Fruit fly (Drosophila melanogaster) whole organism, embryonic: Measurements from ENCODE around the gene GstO3.
A peak's percentile ranks its signal among the peaks of the same experiment; 100 is the strongest.

ENCODE experiments used
- Antp ChIP-seq: fragments of 200-800 bp; sonication (Bioruptor generic); optimal IDR thresholded peaks from 3 replicates; lab custom pipeline; 2016; ENCODE audit warnings: missing biosample characterization, missing genetic modification characterization
- B-H2 ChIP-seq: fragments of 200-800 bp; sonication (Bioruptor generic); optimal IDR thresholded peaks from 2 replicates; lab custom pipeline; 2018; ENCODE audit warnings: missing biosample characterization, mild to moderate bottlenecking, missing genetic modification characterization
- CG10274 ChIP-seq: fragments of 200-800 bp; sonication (Bioruptor generic); optimal IDR thresholded peaks from 3 replicates; lab custom pipeline; 2017; ENCODE audit warnings: missing biosample characterization, mild to moderate bottlenecking, missing genetic modification characterization
- CG10565 ChIP-seq: fragments of 200-800 bp; sonication (Bioruptor generic); optimal IDR thresholded peaks from 3 replicates; lab custom pipeline; 2016; ENCODE audit warnings: missing biosample characterization, mild to moderate bottlenecking, missing genetic modification characterization
- CG10654 ChIP-seq: fragments of 200-800 bp; sonication (Bioruptor generic); optimal IDR thresholded peaks from 2 replicates; lab custom pipeline; 2016; ENCODE audit warnings: missing biosample characterization, missing genetic modification characterization
- CG10959 ChIP-seq: fragments of 200-800 bp; sonication (Bioruptor generic); IDR thresholded peaks from 2 replicates; pipeline ENCODE4 v1.3.6; 2022; ENCODE audit warnings: missing biosample characterization, missing genetic modification characterization
- CG11504 ChIP-seq: fragments of 200-800 bp; sonication (Bioruptor generic); optimal IDR thresholded peaks from 3 replicates; lab custom pipeline; 2019; ENCODE audit warnings: missing biosample characterization, mild to moderate bottlenecking, missing genetic modification characterization, moderate library complexity
- CG11723 ChIP-seq: fragments of 200-800 bp; sonication (Bioruptor generic); optimal IDR thresholded peaks from 2 replicates; lab custom pipeline; 2017; ENCODE audit warnings: missing biosample characterization, mild to moderate bottlenecking, missing genetic modification characterization
- CG14441 ChIP-seq: fragments of 200-800 bp; sonication (Bioruptor generic); IDR thresholded peaks from 2 replicates; pipeline ENCODE4 v1.3.6; 2022; ENCODE audit warnings: missing biosample characterization, missing genetic modification characterization
- CG14667 ChIP-seq: fragments of 200-800 bp; sonication (Bioruptor generic); IDR thresholded peaks from 2 replicates; pipeline ENCODE4 v1.3.6; 2022; ENCODE audit warnings: missing biosample characterization, missing genetic modification characterization
- CG15011 ChIP-seq: fragments of 200-800 bp; sonication (Bioruptor generic); optimal IDR thresholded peaks from 3 replicates; lab custom pipeline; 2018; ENCODE audit warnings: missing biosample characterization, mild to moderate bottlenecking, missing genetic modification characterization
- CG15479 ChIP-seq: fragments of 200-800 bp; sonication (Bioruptor generic); optimal IDR thresholded peaks from 3 replicates; lab custom pipeline; 2019; ENCODE audit warnings: missing biosample characterization, mild to moderate bottlenecking, missing genetic modification characterization, moderate library complexity
- CG1647 ChIP-seq: fragments of 200-800 bp; sonication (Bioruptor generic); optimal IDR thresholded peaks from 3 replicates; lab custom pipeline; 2016; ENCODE audit warnings: missing biosample characterization, missing genetic modification characterization
- CG17385 ChIP-seq: fragments of 200-800 bp; sonication (Bioruptor generic); optimal IDR thresholded peaks from 3 replicates; lab custom pipeline; 2018; ENCODE audit warnings: missing biosample characterization, mild to moderate bottlenecking, missing genetic modification characterization
- CG18011 ChIP-seq: fragments of 200-800 bp; sonication (Bioruptor generic); optimal IDR thresholded peaks from 2 replicates; lab custom pipeline; 2017; ENCODE audit warnings: missing biosample characterization, missing genetic modification characterization, mild to moderate bottlenecking, moderate library complexity, missing genotype
- CG18262 ChIP-seq: fragments of 200-800 bp; optimal IDR thresholded peaks from 3 replicates; lab custom pipeline; 2019; ENCODE audit warnings: missing biosample characterization, mild to moderate bottlenecking, missing genetic modification characterization, moderate library complexity
- CG1832 ChIP-seq: fragments of 200-800 bp; sonication (Bioruptor generic); optimal IDR thresholded peaks from 2 replicates; lab custom pipeline; 2017; ENCODE audit warnings: missing biosample characterization, mild to moderate bottlenecking, missing genetic modification characterization, inconsistent platforms
- CG18619 ChIP-seq: fragments of 200-800 bp; sonication (Bioruptor generic); optimal IDR thresholded peaks from 3 replicates; lab custom pipeline; 2017; ENCODE audit warnings: missing biosample characterization, mild to moderate bottlenecking, missing genetic modification characterization
- CG2199 ChIP-seq: fragments of 200-800 bp; sonication (Bioruptor generic); IDR thresholded peaks from 3 replicates; pipeline ENCODE4 v1.3.6; 2022; ENCODE audit warnings: missing biosample characterization, missing genetic modification characterization
- CG2202 ChIP-seq: fragments of 200-800 bp; sonication (Bioruptor generic); optimal IDR thresholded peaks from 2 replicates; lab custom pipeline; 2018; ENCODE audit warnings: missing biosample characterization, mild to moderate bottlenecking, missing genetic modification characterization
- CG2678 ChIP-seq: fragments of 200-800 bp; sonication (Bioruptor generic); optimal IDR thresholded peaks from 3 replicates; lab custom pipeline; 2019; ENCODE audit warnings: missing biosample characterization, mild to moderate bottlenecking, missing genetic modification characterization, moderate library complexity
- CG30431 ChIP-seq: fragments of 200-800 bp; sonication (Bioruptor generic); optimal IDR thresholded peaks from 2 replicates; lab custom pipeline; 2017; ENCODE audit warnings: missing biosample characterization, missing genetic modification characterization
- CG3407 ChIP-seq: fragments of 200-800 bp; sonication (Bioruptor generic); optimal IDR thresholded peaks from 2 replicates; lab custom pipeline; 2018; ENCODE audit warnings: missing biosample characterization, mild to moderate bottlenecking, missing genetic modification characterization
- CG4360 ChIP-seq: fragments of 200-800 bp; sonication (Bioruptor generic); IDR thresholded peaks from 2 replicates; pipeline ENCODE4 v1.3.6; 2022; ENCODE audit warnings: missing biosample characterization, missing genetic modification characterization
- CG6272 ChIP-seq: fragments of 200-800 bp; sonication (Bioruptor generic); IDR thresholded peaks from 2 replicates; pipeline ENCODE4 v1.3.6; 2022; ENCODE audit warnings: missing biosample characterization, missing genetic modification characterization
- CG8089 ChIP-seq: fragments of 200-800 bp; sonication (Bioruptor generic); optimal IDR thresholded peaks from 3 replicates; lab custom pipeline; 2016; ENCODE audit warnings: missing biosample characterization, missing genetic modification characterization
- CG9609 ChIP-seq: fragments of 200-800 bp; sonication (Bioruptor generic); optimal IDR thresholded peaks from 3 replicates; lab custom pipeline; 2016; ENCODE audit warnings: missing biosample characterization, missing genetic modification characterization
- CG9876 ChIP-seq: fragments of 200-800 bp; sonication (Bioruptor generic); optimal IDR thresholded peaks from 2 replicates; lab custom pipeline; 2016; ENCODE audit warnings: missing biosample characterization, missing genetic modification characterization
- E2f1 ChIP-seq: fragments of 200-800 bp; sonication (Bioruptor generic); IDR thresholded peaks from 2 replicates; pipeline ENCODE4 v1.3.6; 2022; ENCODE audit warnings: missing biosample characterization, missing genetic modification characterization
- H15 ChIP-seq: fragments of 200-800 bp; sonication (Bioruptor generic); IDR thresholded peaks from 3 replicates; pipeline ENCODE4 v1.3.6; 2022; ENCODE audit warnings: missing biosample characterization, missing genetic modification characterization
- Jarid2 ChIP-seq: fragments of 200-800 bp; sonication (Bioruptor generic); optimal IDR thresholded peaks from 3 replicates; lab custom pipeline; 2017; ENCODE audit warnings: mild to moderate bottlenecking, missing biosample characterization, missing genetic modification reagents, missing genetic modification characterization
- Mes4 ChIP-seq: fragments of 200-800 bp; sonication (Bioruptor generic); optimal IDR thresholded peaks from 2 replicates; lab custom pipeline; 2016; ENCODE audit warnings: missing biosample characterization, missing genetic modification characterization
- TFAM ChIP-seq: fragments of 200-800 bp; sonication (Bioruptor generic); optimal IDR thresholded peaks from 2 replicates; lab custom pipeline; 2017; ENCODE audit warnings: missing biosample characterization, missing genetic modification characterization, inconsistent platforms
- ash1 ChIP-seq: fragments of 200-800 bp; sonication (Bioruptor generic); optimal IDR thresholded peaks from 2 replicates; lab custom pipeline; 2018; ENCODE audit warnings: missing biosample characterization, mild to moderate bottlenecking, missing genetic modification characterization
- az2 ChIP-seq: fragments of 200-800 bp; sonication (Bioruptor generic); optimal IDR thresholded peaks from 3 replicates; lab custom pipeline; 2016; ENCODE audit warnings: missing biosample characterization, missing genetic modification characterization
- bigmax ChIP-seq: fragments of 200-800 bp; sonication (Bioruptor generic); optimal IDR thresholded peaks from 2 replicates; lab custom pipeline; 2018; ENCODE audit warnings: missing biosample characterization, mild to moderate bottlenecking, missing genetic modification characterization
- caup ChIP-seq: fragments of 200-800 bp; sonication (Bioruptor generic); optimal IDR thresholded peaks from 3 replicates; lab custom pipeline; 2017; ENCODE audit warnings: missing biosample characterization, mild to moderate bottlenecking, missing genetic modification characterization, moderate library complexity; ENCODE audit not compliant: severe bottlenecking
- cwo ChIP-seq: fragments of 200-800 bp; sonication (Bioruptor generic); optimal IDR thresholded peaks from 3 replicates; lab custom pipeline; 2017; ENCODE audit warnings: missing biosample characterization, missing genetic modification characterization, mild to moderate bottlenecking, moderate library complexity, missing genetic modification reagents
- gcm2 ChIP-seq: fragments of 200-800 bp; sonication (Bioruptor generic); optimal IDR thresholded peaks from 2 replicates; lab custom pipeline; 2016; ENCODE audit warnings: missing biosample characterization, missing genetic modification characterization
- kay ChIP-seq: fragments of 200-800 bp; sonication (Bioruptor generic); optimal IDR thresholded peaks from 2 replicates; lab custom pipeline; 2016; ENCODE audit warnings: missing biosample characterization, missing genetic modification characterization
- lbe ChIP-seq: fragments of 200-800 bp; sonication (Bioruptor generic); optimal IDR thresholded peaks from 2 replicates; lab custom pipeline; 2016; ENCODE audit warnings: missing biosample characterization, mild to moderate bottlenecking, missing genetic modification characterization
- lov ChIP-seq, 2 experiments: fragments of 200-800 bp in 1 of 2; fragments of >200 bp in 1 of 2; sonication (Bioruptor generic) in 1 of 2; IDR thresholded peaks in 1 of 2; optimal IDR thresholded peaks in 1 of 2; 2 replicates in 1 of 2; 3 replicates in 1 of 2; pipeline versions ENCODE4 v1.3.6 to Lab custom; 2017 to 2022; ENCODE audit warnings: missing biosample characterization in 1 of 2, missing genetic modification characterization in 1 of 2
- mam ChIP-seq: fragments of 200-800 bp; sonication (Bioruptor generic); optimal IDR thresholded peaks from 3 replicates; lab custom pipeline; 2016; ENCODE audit warnings: missing biosample characterization, missing genetic modification characterization
- nau ChIP-seq: fragments of 200-800 bp; sonication (Bioruptor generic); optimal IDR thresholded peaks from 3 replicates; lab custom pipeline; 2017; ENCODE audit warnings: missing biosample characterization, mild to moderate bottlenecking, missing genetic modification characterization, missing genetic modification reagents
- oc ChIP-seq: fragments of 200-800 bp; sonication (Bioruptor generic); optimal IDR thresholded peaks from 2 replicates; lab custom pipeline; 2018; ENCODE audit warnings: missing biosample characterization, mild to moderate bottlenecking, missing genetic modification characterization, moderate library complexity
- odd ChIP-seq: fragments of 200-800 bp; sonication (Bioruptor generic); optimal IDR thresholded peaks from 2 replicates; lab custom pipeline; 2017; ENCODE audit warnings: missing biosample characterization, mild to moderate bottlenecking, missing genetic modification characterization
- salm ChIP-seq: fragments of 200-800 bp; sonication (Bioruptor generic); optimal IDR thresholded peaks from 2 replicates; lab custom pipeline; 2018; ENCODE audit warnings: missing biosample characterization, mild to moderate bottlenecking, missing genetic modification characterization
- slou ChIP-seq: fragments of 200-800 bp; sonication (Bioruptor generic); optimal IDR thresholded peaks from 3 replicates; lab custom pipeline; 2016; ENCODE audit warnings: missing biosample characterization, missing genetic modification characterization
- sna ChIP-seq: fragments of 200-800 bp; sonication (Bioruptor generic); IDR thresholded peaks from 2 replicates; pipeline ENCODE4 v1.3.6; 2022; ENCODE audit warnings: missing biosample characterization, missing genetic modification characterization; ENCODE audit not compliant: partially characterized antibody
- tgo ChIP-seq: fragments of 200-800 bp; sonication (Bioruptor generic); IDR thresholded peaks from 3 replicates; pipeline ENCODE4 v1.3.6; 2022; ENCODE audit warnings: missing biosample characterization, missing genetic modification characterization

The GstO3 gene

DNA sequence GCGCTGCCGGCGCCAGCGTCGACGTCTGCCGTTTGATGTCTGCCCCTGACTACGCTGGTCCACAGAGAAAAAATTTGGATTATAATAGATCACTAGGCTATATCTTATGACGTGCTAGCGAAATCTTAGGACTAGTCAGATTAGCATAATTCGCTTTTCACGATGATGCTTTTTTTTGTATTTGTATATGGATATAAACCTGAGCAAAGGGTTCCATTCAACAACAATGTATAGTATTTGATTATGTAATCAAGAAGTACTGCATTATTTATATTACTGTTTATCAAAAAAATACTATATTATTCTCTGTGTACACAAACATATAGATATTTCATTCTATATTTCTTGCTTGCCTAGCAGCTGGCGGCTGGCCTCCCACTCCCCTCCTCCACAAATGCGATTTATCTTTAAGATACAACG lies 28.4 kb downstream of the GstO3 start (continued):
- peak; percentile 75 for TF ChIP-seq odd (GFP tag; lab: Kevin White, UChicago)
- peak; percentile 79 for TF ChIP-seq CG10654 (GFP tag; lab: Kevin White, UChicago)
- TF ChIP-seq CG18262 (tag; lab: Kevin White, UChicago) = peak; percentile 87
- TF ChIP-seq CG14667 (GFP tag; lab: Robert Waterston, UW) = peak; percentile 71; the same call in 1 of the 2 replicates
- peak; percentile 81 for TF ChIP-seq tgo
- peak; percentile 82 for TF ChIP-seq az2 (GFP tag; lab: Kevin White, UChicago)
- peak; percentile 87 for TF ChIP-seq CG17385 (GFP tag; lab: Kevin White, UChicago)
- peak; percentile 68 for TF ChIP-seq kay (GFP tag; lab: Kevin White, UChicago)
- peak; percentile 50 for TF ChIP-seq CG2202 (tag; lab: Kevin White, UChicago)
- peak; percentile 78 for TF ChIP-seq H15 (GFP tag; lab: Robert Waterston, UW)
- peak; percentile 56 for TF ChIP-seq slou (GFP tag; lab: Kevin White, UChicago)
- TF ChIP-seq CG18619 (GFP tag; lab: Kevin White, UChicago) = peak; percentile 84
- peak; percentile 80 for TF ChIP-seq caup (GFP tag; lab: Kevin White, UChicago)
- peak; percentile 81 for TF ChIP-seq mam (GFP tag; lab: Kevin White, UChicago)
- peak; percentile 95 for TF ChIP-seq CG2678 (tag; lab: Kevin White, UChicago)
- TF ChIP-seq cwo (GFP tag; lab: Kevin White, UChicago) = peak; percentile 80
- peak; percentile 48 for TF ChIP-seq CG1647
- no peak for TF ChIP-seq ash1 (GFP tag; lab: Kevin White, UChicago)
- TF ChIP-seq CG2199 (GFP tag; lab: Robert Waterston, UW) = 0 out of 3 replicates have a peak, but pooled peaks have one; percentile 48
- TF ChIP-seq CG1832 = no peak
- peak; percentile 85 for TF ChIP-seq CG11504 (tag; lab: Kevin White, UChicago)
- TF ChIP-seq CG15011 (GFP tag; lab: Kevin White, UChicago) = peak; percentile 83
- peak; percentile 41 for TF ChIP-seq CG9876 (GFP tag; lab: Kevin White, UChicago)
- no peak for TF ChIP-seq lov (optimal IDR thresholded peaks at IDR 0.05; lab: Kevin White, UChicago)
- TF ChIP-seq lov (GFP tag; IDR thresholded peaks at IDR 0.05; lab: Robert Waterston, UW) = 0 out of 3 replicates have a peak, but pooled peaks have one; percentile 33
- peak; percentile 78 for TF ChIP-seq CG30431 (GFP tag; lab: Kevin White, UChicago)
- TF ChIP-seq oc (tag; lab: Kevin White, UChicago) = peak; percentile 85
- TF ChIP-seq bigmax (GFP tag; lab: Kevin White, UChicago) = no peak
- no peak for TF ChIP-seq TFAM (GFP tag; lab: Kevin White, UChicago)
- peak; percentile 72 for TF ChIP-seq CG10274
- peak; percentile 62 for TF ChIP-seq CG6272 (GFP tag; lab: Robert Waterston, UW)
- no peak for TF ChIP-seq sna (GFP tag; lab: Robert Waterston, UW)
- peak; percentile 53 for TF ChIP-seq B-H2
- TF ChIP-seq CG10565 (GFP tag; lab: Kevin White, UChicago) = peak; percentile 38
- peak; percentile 69 for TF ChIP-seq Antp
- 0 out of 2 replicates have a peak, but pooled peaks have one; percentile 27 for TF ChIP-seq CG10959 (GFP tag; lab: Robert Waterston, UW)
- TF ChIP-seq CG4360 (GFP tag; lab: Robert Waterston, UW) = peak; percentile 37; the same call in 1 of the 2 replicates
- TF ChIP-seq Jarid2 = peak; percentile 36
- peak; percentile 89 for TF ChIP-seq nau (GFP tag; lab: Kevin White, UChicago)
- peak; percentile 76 for TF ChIP-seq salm (tag; lab: Kevin White, UChicago)
- TF ChIP-seq CG18011 (GFP tag; lab: Kevin White, UChicago) = peak; percentile 75
- TF ChIP-seq Mes4 (GFP tag; lab: Kevin White, UChicago) = peak; percentile 57
- TF ChIP-seq lbe (GFP tag; lab: Kevin White, UChicago) = peak; percentile 20
- TF ChIP-seq E2f1 (GFP tag; lab: Robert Waterston, UW) = peak; percentile 65
- peak; percentile 42 for TF ChIP-seq CG8089 (GFP tag; lab: Kevin White, UChicago)
- peak; percentile 39 for TF ChIP-seq CG9609 (GFP tag; lab: Kevin White, UChicago)
- peak; percentile 80 for TF ChIP-seq CG14441 (GFP tag; lab: Robert Waterston, UW)
- TF ChIP-seq CG11723 (GFP tag; lab: Kevin White, UChicago) = peak; percentile 82
- TF ChIP-seq CG15479 (GFP tag; lab: Kevin White, UChicago) = no peak
- TF ChIP-seq gcm2 = peak; percentile 37
- peak; percentile 80 for TF ChIP-seq CG3407 (GFP tag; lab: Kevin White, UChicago)
